Fruit fly (Drosophila melanogaster): Measurements from ENCODE around the gene amd.

amd gene

dm6 chr2L:19141435-19142126, 31.6 kb downstream of the amd start (continued):
- no peak for TF ChIP-seq HmgD (GFP tag; optimal IDR thresholded peaks at IDR 0.05)
- TF ChIP-seq CG31224 (GFP tag; IDR thresholded peaks at IDR 0.05), result peak; percentile 65
- TF ChIP-seq CG9817 (tag; optimal IDR thresholded peaks at IDR 0.05), result peak; percentile 62
- TF ChIP-seq Scr (GFP tag; IDR thresholded peaks at IDR 0.05; ENCODE audit: partially characterized antibody), result no peak
- TF ChIP-seq sd (tag; optimal IDR thresholded peaks at IDR 0.05), result peak; percentile 10
- peak; percentile 65 for TF ChIP-seq CG10274 (GFP tag; optimal IDR thresholded peaks at IDR 0.05)
- TF ChIP-seq CG18619 (GFP tag; optimal IDR thresholded peaks at IDR 0.05), result peak; percentile 74
- TF ChIP-seq lola (GFP tag; optimal IDR thresholded peaks at IDR 0.05), result peak in 1 of 3 experiments; percentile 86
- peak; percentile 48 for TF ChIP-seq CG30020 (tag; optimal IDR thresholded peaks at IDR 0.05)
- TF ChIP-seq CG33557 (GFP tag; optimal IDR thresholded peaks at IDR 0.05), result peak; percentile 72
- TF ChIP-seq ci (GFP tag; IDR thresholded peaks at IDR 0.05), result no peak
- TF ChIP-seq Mad (GFP tag; optimal IDR thresholded peaks at IDR 0.05), result peak; percentile 64
- peak; percentile 57 for TF ChIP-seq CG18476 (GFP tag; optimal IDR thresholded peaks at IDR 0.05)
- TF ChIP-seq CG11695 (GFP tag; IDR thresholded peaks at IDR 0.05), result peak; percentile 73; the same call in 1 of the 3 replicates
- peak; percentile 73 for TF ChIP-seq Usf (GFP tag; optimal IDR thresholded peaks at IDR 0.05)
- no peak for TF ChIP-seq vfl (GFP tag; optimal IDR thresholded peaks at IDR 0.05)
- TF ChIP-seq z (GFP tag; IDR thresholded peaks at IDR 0.05), result no peak
- TF ChIP-seq CG4730 (GFP tag; IDR thresholded peaks at IDR 0.05), result 0 out of 2 replicates have a peak, but pooled peaks have one; percentile 35
- TF ChIP-seq CG6254 (GFP tag; optimal IDR thresholded peaks at IDR 0.05), result peak; percentile 65
- TF ChIP-seq so (GFP tag; IDR thresholded peaks at IDR 0.05), result peak; percentile 73
- 0 out of 2 replicates have a peak, but pooled peaks have one; percentile 3 for TF ChIP-seq NFAT (GFP tag; IDR thresholded peaks at IDR 0.05)
- no peak for TF ChIP-seq dati (GFP tag; IDR thresholded peaks at IDR 0.05)
- TF ChIP-seq en (GFP tag; optimal IDR thresholded peaks at IDR 0.05), result peak; percentile 65
- no peak for TF ChIP-seq Doc3 (GFP tag; IDR thresholded peaks at IDR 0.05; ENCODE audit: partially characterized antibody)
- TF ChIP-seq danr (GFP tag; IDR thresholded peaks at IDR 0.05), result 0 out of 2 replicates have a peak, but pooled peaks have one; percentile 21
- TF ChIP-seq CG7745 (tag; optimal IDR thresholded peaks at IDR 0.05), result no peak
- TF ChIP-seq fd96Cb (tag; optimal IDR thresholded peaks at IDR 0.05), result peak; percentile 73
- peak; percentile 62 for TF ChIP-seq CG30431 (GFP tag; optimal IDR thresholded peaks at IDR 0.05)
- TF ChIP-seq stwl (tag; optimal IDR thresholded peaks at IDR 0.05), result no peak
- peak; percentile 45 for TF ChIP-seq CG16863 (GFP tag; optimal IDR thresholded peaks at IDR 0.05)
- peak; percentile 79 for TF ChIP-seq Blimp-1 (GFP tag; optimal IDR thresholded peaks at IDR 0.05)
- peak; percentile 87 for TF ChIP-seq CoRest (tag; optimal IDR thresholded peaks at IDR 0.05)
- peak; percentile 53 for TF ChIP-seq tx (GFP tag; optimal IDR thresholded peaks at IDR 0.05)
- TF ChIP-seq Rx (GFP tag; IDR thresholded peaks at IDR 0.05), result peak; percentile 38; the same call in 1 of the 2 replicates
- no peak for TF ChIP-seq Bgb (GFP tag; IDR thresholded peaks at IDR 0.05; ENCODE audit: partially characterized antibody)
- TF ChIP-seq onecut (GFP tag; IDR thresholded peaks at IDR 0.05), result no peak; the same call in 1 of the 2 replicates
- peak; percentile 65 for TF ChIP-seq HmgZ (tag; optimal IDR thresholded peaks at IDR 0.05)
- peak; percentile 11 for TF ChIP-seq kah (GFP tag; optimal IDR thresholded peaks at IDR 0.05)
- peak; percentile 46 for TF ChIP-seq CG11398 (GFP tag; optimal IDR thresholded peaks at IDR 0.05)
- no peak; the same call in none of the 2 replicates for TF ChIP-seq CG4404 (GFP tag; IDR thresholded peaks at IDR 0.05)
- TF ChIP-seq CG9215 (GFP tag; IDR thresholded peaks at IDR 0.05), result peak; percentile 57
- peak; percentile 95 for TF ChIP-seq sens (GFP tag)
- peak; percentile 59 for TF ChIP-seq CG10543 (GFP tag; optimal IDR thresholded peaks at IDR 0.05)
- peak; percentile 48 for TF ChIP-seq tin (GFP tag; optimal IDR thresholded peaks at IDR 0.05)
- peak; percentile 51 for TF ChIP-seq CG18764 (GFP tag; optimal IDR thresholded peaks at IDR 0.05)
- TF ChIP-seq CG6654 (GFP tag; optimal IDR thresholded peaks at IDR 0.05), result peak; percentile 51
- TF ChIP-seq CG4424 (GFP tag; optimal IDR thresholded peaks at IDR 0.05), result peak; percentile 74
- TF ChIP-seq sens-2 (GFP tag; IDR thresholded peaks at IDR 0.05), result no peak
- TF ChIP-seq Neu2 (GFP tag; optimal IDR thresholded peaks at IDR 0.05; ENCODE audit: borderline replicate concordance), result no peak
